Fruit fly (Drosophila melanogaster) whole organism, embryonic: ENCODE results near the gene nAChRalpha3.

Experiments
- Abd-B ChIP-seq: fragments of 200-800 bp; sonication (Bioruptor generic); optimal IDR thresholded peaks from 2 replicates; lab custom pipeline; 2018; ENCODE audit warnings: missing biosample characterization, mild to moderate bottlenecking, missing genetic modification characterization, moderate library complexity
- Blimp-1 ChIP-seq: fragments of 200-800 bp; sonication (Bioruptor generic); optimal IDR thresholded peaks from 3 replicates; lab custom pipeline; 2018; ENCODE audit warnings: missing biosample characterization, missing genetic modification characterization, mild to moderate bottlenecking, moderate library complexity, missing genetic modification reagents
- CG10209 ChIP-seq: fragments of 200-800 bp; sonication (Bioruptor generic); optimal IDR thresholded peaks from 3 replicates; lab custom pipeline; 2017; ENCODE audit warnings: missing biosample characterization, mild to moderate bottlenecking, missing genetic modification characterization, missing genetic modification reagents
- CG10274 ChIP-seq: fragments of 200-800 bp; sonication (Bioruptor generic); optimal IDR thresholded peaks from 3 replicates; lab custom pipeline; 2017; ENCODE audit warnings: missing biosample characterization, mild to moderate bottlenecking, missing genetic modification characterization
- CG12236 ChIP-seq: fragments of 200-800 bp; sonication (Bioruptor generic); optimal IDR thresholded peaks from 2 replicates; lab custom pipeline; 2016; ENCODE audit warnings: missing biosample characterization, missing genetic modification characterization
- CG12659 ChIP-seq: fragments of 200-800 bp; sonication (Bioruptor generic); optimal IDR thresholded peaks from 3 replicates; lab custom pipeline; 2017; ENCODE audit warnings: mild to moderate bottlenecking, missing biosample characterization, missing genetic modification reagents, missing genetic modification characterization
- CG14050 ChIP-seq: fragments of 200-800 bp; sonication (Bioruptor generic); IDR thresholded peaks from 3 replicates; pipeline ENCODE4 v1.3.6; 2022; ENCODE audit warnings: missing biosample characterization, missing genetic modification characterization
- CG15696 ChIP-seq: fragments of 200-800 bp; sonication (Bioruptor generic); optimal IDR thresholded peaks from 2 replicates; lab custom pipeline; 2019; ENCODE audit warnings: missing biosample characterization, mild to moderate bottlenecking, missing genetic modification characterization, moderate library complexity
- CG17359 ChIP-seq: fragments of 200-800 bp; sonication (Bioruptor generic); optimal IDR thresholded peaks from 3 replicates; lab custom pipeline; 2018; ENCODE audit warnings: missing biosample characterization, mild to moderate bottlenecking, missing genetic modification characterization, moderate library complexity
- CG3065 ChIP-seq: fragments of 200-800 bp; sonication (Bioruptor generic); optimal IDR thresholded peaks from 2 replicates; lab custom pipeline; 2016; ENCODE audit warnings: missing biosample characterization, missing genetic modification characterization
- CG31224 ChIP-seq: fragments of 200-800 bp; sonication (Bioruptor generic); IDR thresholded peaks from 2 replicates; pipeline ENCODE4 v1.3.6; 2022; ENCODE audit warnings: missing biosample characterization, missing genetic modification characterization
- CG32767 ChIP-seq: fragments of 200-800 bp; sonication (Bioruptor generic); IDR thresholded peaks from 2 replicates; pipeline ENCODE4 v1.3.6; 2022; ENCODE audit warnings: missing biosample characterization, missing genetic modification characterization
- CG4424 ChIP-seq: fragments of 200-800 bp; sonication (Bioruptor generic); optimal IDR thresholded peaks from 3 replicates; lab custom pipeline; 2016; ENCODE audit warnings: missing biosample characterization, missing genetic modification characterization
- CG5245 ChIP-seq: fragments of 200-800 bp; sonication (Bioruptor generic); optimal IDR thresholded peaks from 3 replicates; lab custom pipeline; 2016; ENCODE audit warnings: missing biosample characterization, missing genetic modification characterization
- CG5953 ChIP-seq: fragments of 200-800 bp; sonication (Bioruptor generic); IDR thresholded peaks from 2 replicates; pipeline ENCODE4 v1.3.6; 2022; ENCODE audit warnings: missing biosample characterization, missing genetic modification characterization
- CG6765 ChIP-seq: fragments of 200-800 bp; sonication (Bioruptor generic); optimal IDR thresholded peaks from 3 replicates; lab custom pipeline; 2017; ENCODE audit warnings: missing biosample characterization, mild to moderate bottlenecking, missing genetic modification characterization
- CG7839 ChIP-seq: fragments of 200-800 bp; sonication (Bioruptor generic); optimal IDR thresholded peaks from 3 replicates; lab custom pipeline; 2018; ENCODE audit warnings: missing biosample characterization, mild to moderate bottlenecking, missing genetic modification characterization, moderate library complexity
- CG7963 ChIP-seq: fragments of 200-800 bp; sonication (Bioruptor generic); IDR thresholded peaks from 3 replicates; pipeline ENCODE4 v1.3.6; 2022; ENCODE audit warnings: missing biosample characterization, missing genetic modification characterization; ENCODE audit not compliant: partially characterized antibody
- CG8281 ChIP-seq: fragments of 200-800 bp; sonication (Bioruptor generic); optimal IDR thresholded peaks from 2 replicates; lab custom pipeline; 2018; ENCODE audit warnings: missing biosample characterization, mild to moderate bottlenecking, missing genetic modification characterization, moderate library complexity
- CG9932 ChIP-seq: fragments of 200-800 bp; sonication (Bioruptor generic); IDR thresholded peaks from 2 replicates; pipeline ENCODE4 v1.3.6; 2022; ENCODE audit warnings: missing biosample characterization, missing genetic modification characterization
- Dad ChIP-seq: fragments of 200-800 bp; sonication (Bioruptor generic); optimal IDR thresholded peaks from 3 replicates; lab custom pipeline; 2016; ENCODE audit warnings: missing biosample characterization, missing genetic modification characterization
- Dbx ChIP-seq: fragments of 200-800 bp; sonication (Bioruptor generic); IDR thresholded peaks from 3 replicates; pipeline ENCODE4 v1.3.6; 2022; ENCODE audit warnings: missing biosample characterization, missing genetic modification characterization
- Gug ChIP-seq: fragments of 200-800 bp; sonication (Bioruptor generic); IDR thresholded peaks from 4 replicates; pipeline ENCODE4 v1.3.6; 2022; ENCODE audit warnings: missing biosample characterization, missing genetic modification characterization
- HLH4C ChIP-seq: fragments of 200-800 bp; sonication (Bioruptor generic); IDR thresholded peaks from 3 replicates; pipeline ENCODE4 v1.3.6; 2022; ENCODE audit warnings: missing biosample characterization, missing genetic modification characterization; ENCODE audit not compliant: partially characterized antibody
- Med ChIP-seq: fragments of 200-800 bp; sonication (Bioruptor generic); peaks from one replicate; lab custom pipeline; 2016; ENCODE audit warnings: missing biosample characterization, missing genetic modification characterization, mild to moderate bottlenecking, inconsistent platforms, moderate library complexity
- NFAT ChIP-seq: fragments of 200-800 bp; sonication (Bioruptor generic); IDR thresholded peaks from 2 replicates; pipeline ENCODE4 v1.3.6; 2022; ENCODE audit warnings: missing biosample characterization, missing genetic modification characterization
- Scr ChIP-seq: fragments of 200-800 bp; sonication (Bioruptor generic); IDR thresholded peaks from 2 replicates; pipeline ENCODE4 v1.3.6; 2022; ENCODE audit warnings: missing biosample characterization, missing genetic modification characterization; ENCODE audit not compliant: partially characterized antibody
- Sin3A ChIP-seq: fragments of >200 bp; optimal IDR thresholded peaks from 2 replicates; lab custom pipeline; 2018
- Sry-β ChIP-seq: fragments of 200-800 bp; sonication (Bioruptor generic); optimal IDR thresholded peaks from 2 replicates; lab custom pipeline; 2018; ENCODE audit warnings: missing biosample characterization, mild to moderate bottlenecking, missing genetic modification characterization, moderate library complexity
- Ssrp ChIP-seq: fragments of 200-800 bp; sonication (Bioruptor generic); optimal IDR thresholded peaks from 2 replicates; lab custom pipeline; 2018; ENCODE audit warnings: missing biosample characterization, mild to moderate bottlenecking, missing genetic modification characterization, moderate library complexity
- bbx ChIP-seq: fragments of 200-800 bp; sonication (Bioruptor generic); IDR thresholded peaks from 2 replicates; pipeline ENCODE4 v1.3.6; 2022; ENCODE audit warnings: missing biosample characterization, missing genetic modification characterization; ENCODE audit not compliant: partially characterized antibody
- cato ChIP-seq: fragments of 200-800 bp; sonication (Bioruptor generic); optimal IDR thresholded peaks from 2 replicates; lab custom pipeline; 2016; ENCODE audit warnings: missing biosample characterization, missing genetic modification characterization, borderline replicate concordance
- crc ChIP-seq: fragments of 200-800 bp; sonication (Bioruptor generic); optimal IDR thresholded peaks from 2 replicates; lab custom pipeline; 2016; ENCODE audit warnings: missing biosample characterization, missing genetic modification characterization
- danr ChIP-seq: fragments of 200-800 bp; sonication (Bioruptor generic); IDR thresholded peaks from 2 replicates; pipeline ENCODE4 v1.3.6; 2022; ENCODE audit warnings: missing biosample characterization, missing genetic modification characterization
- en ChIP-seq: fragments of 200-800 bp; sonication (Bioruptor generic); optimal IDR thresholded peaks from 2 replicates; lab custom pipeline; 2016; ENCODE audit warnings: missing biosample characterization, missing genetic modification characterization
- gce ChIP-seq: fragments of 200-800 bp; sonication (Bioruptor generic); IDR thresholded peaks from 3 replicates; pipeline ENCODE4 v1.3.6; 2022; ENCODE audit warnings: missing biosample characterization, missing genetic modification characterization
- gcm2 ChIP-seq: fragments of 200-800 bp; sonication (Bioruptor generic); optimal IDR thresholded peaks from 2 replicates; lab custom pipeline; 2016; ENCODE audit warnings: missing biosample characterization, missing genetic modification characterization
- grn ChIP-seq: fragments of 200-800 bp; sonication (Bioruptor generic); optimal IDR thresholded peaks from 3 replicates; lab custom pipeline; 2017; ENCODE audit warnings: missing biosample characterization, missing genetic modification characterization
- jing ChIP-seq: fragments of 200-800 bp; sonication (Bioruptor generic); optimal IDR thresholded peaks from 2 replicates; lab custom pipeline; 2018; ENCODE audit warnings: missing biosample characterization, mild to moderate bottlenecking, missing genetic modification characterization
- kah ChIP-seq: fragments of 200-800 bp; sonication (Bioruptor generic); optimal IDR thresholded peaks from 2 replicates; lab custom pipeline; 2018; ENCODE audit warnings: missing biosample characterization, mild to moderate bottlenecking, missing genetic modification characterization
- kay ChIP-seq: fragments of 200-800 bp; sonication (Bioruptor generic); optimal IDR thresholded peaks from 2 replicates; lab custom pipeline; 2016; ENCODE audit warnings: missing biosample characterization, missing genetic modification characterization
- lbe ChIP-seq: fragments of 200-800 bp; sonication (Bioruptor generic); optimal IDR thresholded peaks from 2 replicates; lab custom pipeline; 2016; ENCODE audit warnings: missing biosample characterization, mild to moderate bottlenecking, missing genetic modification characterization
- lmd ChIP-seq: fragments of 200-800 bp; sonication (Bioruptor generic); IDR thresholded peaks from 2 replicates; pipeline ENCODE4 v1.3.6; 2022; ENCODE audit warnings: missing biosample characterization, missing genetic modification characterization
- mld ChIP-seq: fragments of 200-800 bp; sonication (Bioruptor generic); IDR thresholded peaks from 3 replicates; pipeline ENCODE4 v1.3.6; 2022; ENCODE audit warnings: missing biosample characterization, missing genetic modification characterization; ENCODE audit not compliant: partially characterized antibody
- nerfin-2 ChIP-seq: fragments of 200-800 bp; sonication (Bioruptor generic); IDR thresholded peaks from 2 replicates; pipeline ENCODE4 v1.3.6; 2022; ENCODE audit warnings: missing biosample characterization, missing genetic modification characterization; ENCODE audit not compliant: partially characterized antibody
- odd ChIP-seq: fragments of 200-800 bp; sonication (Bioruptor generic); optimal IDR thresholded peaks from 2 replicates; lab custom pipeline; 2017; ENCODE audit warnings: missing biosample characterization, mild to moderate bottlenecking, missing genetic modification characterization
- salm ChIP-seq: fragments of 200-800 bp; sonication (Bioruptor generic); optimal IDR thresholded peaks from 2 replicates; lab custom pipeline; 2018; ENCODE audit warnings: missing biosample characterization, mild to moderate bottlenecking, missing genetic modification characterization
- shn ChIP-seq: fragments of 200-800 bp; sonication (Bioruptor generic); optimal IDR thresholded peaks from 3 replicates; lab custom pipeline; 2016; ENCODE audit warnings: missing biosample characterization, missing genetic modification characterization
- slou ChIP-seq: fragments of 200-800 bp; sonication (Bioruptor generic); optimal IDR thresholded peaks from 3 replicates; lab custom pipeline; 2016; ENCODE audit warnings: missing biosample characterization, missing genetic modification characterization
- sna ChIP-seq: fragments of 200-800 bp; sonication (Bioruptor generic); IDR thresholded peaks from 2 replicates; pipeline ENCODE4 v1.3.6; 2022; ENCODE audit warnings: missing biosample characterization, missing genetic modification characterization; ENCODE audit not compliant: partially characterized antibody
- wek ChIP-seq: fragments of 200-800 bp; sonication (Bioruptor generic); optimal IDR thresholded peaks from 3 replicates; lab custom pipeline; 2018; ENCODE audit warnings: missing biosample characterization, mild to moderate bottlenecking, missing genetic modification characterization, moderate library complexity

Gene nAChRalpha3

DNA sequence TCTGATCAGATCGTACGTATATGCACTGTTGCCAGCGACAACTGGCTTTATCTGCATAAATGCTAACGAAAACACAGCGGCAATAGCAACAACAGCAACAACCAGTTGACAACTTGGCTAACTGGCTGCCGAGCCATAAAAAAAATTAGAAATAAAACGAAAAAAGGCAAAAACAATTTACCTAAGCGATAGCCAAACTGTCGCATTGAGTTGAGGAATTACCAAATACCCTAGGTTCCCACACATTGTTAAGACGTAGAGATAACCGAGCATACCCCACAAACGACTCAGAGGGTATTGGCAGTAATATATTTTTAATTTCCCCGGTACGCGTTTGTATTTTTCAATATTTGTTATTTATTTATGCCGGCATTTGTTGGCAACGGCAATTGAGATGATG, 133.8 kb downstream of the nAChRalpha3 start (continued):
- TF ChIP-seq lmd (GFP tag; lab: Robert Waterston, UW) (no peak), CG31224 (GFP tag; lab: Robert Waterston, UW) (no peak), CG14050 (GFP tag; lab: Robert Waterston, UW) (no peak), Med (GFP tag; lab: Kevin White, UChicago) (peak; percentile 89), Blimp-1 (no peak), CG12236 (no peak), en (GFP tag; lab: Kevin White, UChicago) (no peak), CG6765 (GFP tag; lab: Kevin White, UChicago) (no peak), lbe (GFP tag; lab: Kevin White, UChicago) (no peak), grn (GFP tag; lab: Kevin White, UChicago) (no peak), sna (GFP tag; lab: Robert Waterston, UW) (no peak), salm (tag; lab: Kevin White, UChicago) (no peak), HLH4C (no peak), Dbx (GFP tag; lab: Robert Waterston, UW) (0 out of 3 replicates have a peak, but pooled peaks have one; percentile 58), CG3065 (GFP tag; lab: Kevin White, UChicago) (no peak), jing (GFP tag; lab: Kevin White, UChicago) (no peak), CG5953 (GFP tag; lab: Robert Waterston, UW) (no peak), CG32767 (GFP tag; lab: Robert Waterston, UW) (no peak), mld (GFP tag; lab: Robert Waterston, UW) (no peak), slou (GFP tag; lab: Kevin White, UChicago) (no peak), Sin3A (lab: Kevin White, UChicago) (no peak), CG4424 (no peak), Scr (GFP tag; lab: Robert Waterston, UW) (no peak), crc (GFP tag; lab: Kevin White, UChicago) (no peak), Dad (GFP tag; lab: Kevin White, UChicago) (no peak), bbx (GFP tag; lab: Robert Waterston, UW) (no peak), NFAT (peak; percentile 37; the same call in 1 of the 2 replicates), Sry-β (GFP tag; lab: Kevin White, UChicago) (no peak), CG9932 (GFP tag; lab: Robert Waterston, UW) (peak; percentile 68), shn (no peak), gce (GFP tag; lab: Robert Waterston, UW) (no peak), CG15696 (no peak), CG7963 (no peak), Gug (GFP tag; lab: Robert Waterston, UW) (no peak; the same call in 3 of the 4 replicates), CG12659 (GFP tag; lab: Kevin White, UChicago) (peak; percentile 27), cato (no peak), gcm2 (no peak), CG17359 (tag; lab: Kevin White, UChicago) (no peak), CG8281 (tag; lab: Kevin White, UChicago) (no peak), danr (GFP tag; lab: Robert Waterston, UW) (no peak), wek (GFP tag; lab: Kevin White, UChicago) (no peak), kah (no peak), nerfin-2 (GFP tag; lab: Robert Waterston, UW) (no peak), odd (GFP tag; lab: Kevin White, UChicago) (no peak), CG10274 (GFP tag; lab: Kevin White, UChicago) (no peak), kay (GFP tag; lab: Kevin White, UChicago) (no peak), Ssrp (tag; lab: Kevin White, UChicago) (no peak), Abd-B (GFP tag; lab: Kevin White, UChicago) (peak; percentile 3), CG7839 (peak; percentile 27), CG5245 (GFP tag; lab: Kevin White, UChicago) (no peak), CG10209 (GFP tag; lab: Kevin White, UChicago) (peak; percentile 8)
